Worm (Caenorhabditis elegans): Measurements from ENCODE around the gene srw-124.
"Not testable (repeated sequence)": the region's sequence is repeated elsewhere in the genome, so short reads cannot be mapped to it uniquely, and the experiment has no call there.

srw-124 gene

ce11 chrV:2964786-2965185, 11.6 kb upstream of the srw-124 start, which contains the start of gene srh-88:
srh-88 (minus strand) TSS chrV:2964886.
- no peak for TF ChIP-seq him-1 (tag; optimal IDR thresholded peaks at IDR 0.05)
- TF ChIP-seq W03F9.2 (tag; optimal IDR thresholded peaks at IDR 0.05), result no peak
- TF ChIP-seq dao-5 (tag; optimal IDR thresholded peaks at IDR 0.05), result no peak

ce11 chrV:2971307-2971999, 4.9 kb upstream of the srw-124 start, which contains the start of gene srw-129:
srw-129 (plus strand) TSS chrV:2971949.
- TF ChIP-seq W03F9.2 (tag; optimal IDR thresholded peaks at IDR 0.05) (no peak), him-1 (tag; optimal IDR thresholded peaks at IDR 0.05) (no peak), dao-5 (tag; optimal IDR thresholded peaks at IDR 0.05) (no peak)

- not testable (repeated sequence) for TF ChIP-seq him-1, W03F9.2, dao-5 (tag; optimal IDR thresholded peaks at IDR 0.05)
Observed at ce11 chrV:2975285-2975684, 1.1 kb upstream of the srw-124 start, which contains the start of gene srw-123. srw-123 (minus strand) TSS chrV:2975385.

ce11 chrV:2979978-2980377, 3.6 kb downstream of the srw-124 start, which contains the start of gene srw-118:
srw-118 (minus strand) TSS chrV:2980078.
- TF ChIP-seq W03F9.2 (tag; optimal IDR thresholded peaks at IDR 0.05), result no peak

ce11 chrV:2983351-2983750, 7.0 kb downstream of the srw-124 start, which contains the start of gene srw-117:
srw-117 (minus strand) TSS chrV:2983451.
- no peak for TF ChIP-seq dao-5 (tag; optimal IDR thresholded peaks at IDR 0.05)
- no peak for TF ChIP-seq him-1 (tag; optimal IDR thresholded peaks at IDR 0.05)
- TF ChIP-seq W03F9.2 (tag; optimal IDR thresholded peaks at IDR 0.05), result no peak

ce11 chrV:2985309-2985708, 8.9 kb downstream of the srw-124 start, which contains the start of gene srw-139:
srw-139 (minus strand) TSS chrV:2985409.
- TF ChIP-seq W03F9.2 (tag; optimal IDR thresholded peaks at IDR 0.05) (no peak), him-1 (tag; optimal IDR thresholded peaks at IDR 0.05) (no peak), dao-5 (tag; optimal IDR thresholded peaks at IDR 0.05) (no peak)

- no peak for TF ChIP-seq dao-5 (tag; optimal IDR thresholded peaks at IDR 0.05)
- TF ChIP-seq him-1 (tag; optimal IDR thresholded peaks at IDR 0.05), result no peak
- TF ChIP-seq W03F9.2 (tag; optimal IDR thresholded peaks at IDR 0.05), result no peak
Observed at ce11 chrV:2987407-2987806, 11.0 kb downstream of the srw-124 start, which contains the start of gene srh-85. srh-85 (minus strand) TSS chrV:2987507.

ce11 chrV:2991485-2991884, 15.1 kb downstream of the srw-124 start, which contains the start of gene srw-121:
srw-121 (minus strand) TSS chrV:2991585.
- TF ChIP-seq dao-5 (tag; optimal IDR thresholded peaks at IDR 0.05), result no peak
- TF ChIP-seq him-1 (tag; optimal IDR thresholded peaks at IDR 0.05), result no peak
- no peak for TF ChIP-seq W03F9.2 (tag; optimal IDR thresholded peaks at IDR 0.05)

ce11 chrV:2992060-2992459, 15.7 kb downstream of the srw-124 start:
- TF ChIP-seq W03F9.2 (tag; optimal IDR thresholded peaks at IDR 0.05), result no peak
- TF ChIP-seq dao-5 (tag; optimal IDR thresholded peaks at IDR 0.05), result no peak
- no peak for TF ChIP-seq him-1 (tag; optimal IDR thresholded peaks at IDR 0.05)

- TF ChIP-seq him-1 (tag; optimal IDR thresholded peaks at IDR 0.05), result no peak
- TF ChIP-seq dao-5 (tag; optimal IDR thresholded peaks at IDR 0.05), result no peak
- no peak for TF ChIP-seq W03F9.2 (tag; optimal IDR thresholded peaks at IDR 0.05)
Observed at ce11 chrV:2993816-2994215, 17.4 kb downstream of the srw-124 start, which contains the start of gene srw-115. srw-115 (minus strand) TSS chrV:2993916.

- no peak for TF ChIP-seq him-1 (tag; optimal IDR thresholded peaks at IDR 0.05)
- TF ChIP-seq W03F9.2 (tag; optimal IDR thresholded peaks at IDR 0.05), result no peak
- TF ChIP-seq dao-5 (tag; optimal IDR thresholded peaks at IDR 0.05), result no peak
Observed at ce11 chrV:2996105-2996504, 19.7 kb downstream of the srw-124 start, which contains the start of gene srw-120. srw-120 (minus strand) TSS chrV:2996205.

ce11 chrV:2999736-3000135, 23.3 kb downstream of the srw-124 start, which contains the start of gene srw-119:
srw-119 (minus strand) TSS chrV:2999836.
- no peak for TF ChIP-seq W03F9.2 (tag; optimal IDR thresholded peaks at IDR 0.05)
- TF ChIP-seq him-1 (tag; optimal IDR thresholded peaks at IDR 0.05), result no peak
- no peak for TF ChIP-seq dao-5 (tag; optimal IDR thresholded peaks at IDR 0.05)

ce11 chrV:3005964-3006363, 29.6 kb downstream of the srw-124 start, which contains the start of gene srw-112:
srw-112 (minus strand) TSS chrV:3006064.
- TF ChIP-seq W03F9.2 (tag; optimal IDR thresholded peaks at IDR 0.05) (no peak), dao-5 (tag; optimal IDR thresholded peaks at IDR 0.05) (no peak), him-1 (tag; optimal IDR thresholded peaks at IDR 0.05) (no peak)

ce11 chrV:3010468-3010867, 34.1 kb downstream of the srw-124 start, which contains the start of gene srw-136:
srw-136 (minus strand) TSS chrV:3010568.
- no peak for TF ChIP-seq W03F9.2 (tag; optimal IDR thresholded peaks at IDR 0.05)
- no peak for TF ChIP-seq dao-5 (tag; optimal IDR thresholded peaks at IDR 0.05)
- TF ChIP-seq him-1 (tag; optimal IDR thresholded peaks at IDR 0.05), result no peak
